Worm (Caenorhabditis elegans) whole organism, early embryonic: ENCODE measurements around the gene C29F4.3.
"Not testable (repeated sequence)": the region's sequence is repeated elsewhere in the genome, so short reads cannot be mapped to it uniquely, and the experiment has no call there.

Experiments used
- B0310.2 ChIP-seq: sonication (generic microtip); optimal IDR thresholded peaks from 2 replicates; lab custom pipeline; 2016; ENCODE audit warnings: mild to moderate bottlenecking, missing genetic modification characterization, missing compliant biosample characterization
- F13C5.2 ChIP-seq: sonication (generic microtip); optimal IDR thresholded peaks from 2 replicates; lab custom pipeline; 2017; ENCODE audit warnings: mild to moderate bottlenecking, missing genetic modification characterization, inconsistent platforms, missing compliant biosample characterization
- aly-1 ChIP-seq: sonication (generic microtip); optimal IDR thresholded peaks from 2 replicates; lab custom pipeline; 2016; ENCODE audit warnings: missing genetic modification characterization, missing compliant biosample characterization
- ama-1 ChIP-seq: fragments of 150-350 bp; optimal IDR thresholded peaks from 2 replicates; lab custom pipeline; 2014
- ceh-13 ChIP-seq: fragments of 200-800 bp; sonication (Bioruptor generic); optimal IDR thresholded peaks from 2 replicates; lab custom pipeline; 2018; ENCODE audit warnings: mild to moderate bottlenecking, missing genetic modification characterization, missing compliant biosample characterization
- ceh-36 ChIP-seq: sonication (generic microtip); optimal IDR thresholded peaks from 2 replicates; lab custom pipeline; 2016; ENCODE audit warnings: missing genetic modification characterization, inconsistent platforms, missing compliant biosample characterization
- ets-7 ChIP-seq: sonication (generic microtip); optimal IDR thresholded peaks from 2 replicates; lab custom pipeline; 2016; ENCODE audit warnings: missing genotype, missing genetic modification characterization, missing compliant biosample characterization
- flt-1 ChIP-seq: fragments of 200-800 bp; sonication (Bioruptor generic); IDR thresholded peaks from 2 replicates; pipeline ENCODE4 v1.3.6; 2022; ENCODE audit warnings: missing genetic modification characterization, missing compliant biosample characterization
- hmbx-1 ChIP-seq: sonication (generic microtip); optimal IDR thresholded peaks from 2 replicates; lab custom pipeline; 2016; ENCODE audit warnings: mild to moderate bottlenecking, missing genetic modification characterization, missing compliant biosample characterization
- hmg-4 ChIP-seq: fragments of 200-800 bp; sonication (Bioruptor generic); optimal IDR thresholded peaks from 2 replicates; lab custom pipeline; 2018; ENCODE audit warnings: mild to moderate bottlenecking, missing genetic modification characterization, missing compliant biosample characterization
- hnd-1 ChIP-seq: sonication (generic microtip); optimal IDR thresholded peaks from 2 replicates; lab custom pipeline; 2016; ENCODE audit warnings: missing genetic modification characterization, missing compliant biosample characterization
- pes-1 ChIP-seq: fragments of 200-800 bp; sonication (Bioruptor generic); IDR thresholded peaks from 2 replicates; pipeline ENCODE4 v1.3.6; 2022; ENCODE audit warnings: missing genetic modification reagents, missing genetic modification characterization, missing compliant biosample characterization
- scrt-1 ChIP-seq: fragments of 200-800 bp; sonication (Bioruptor generic); IDR thresholded peaks from 2 replicates; pipeline ENCODE4 v1.3.6; 2022; ENCODE audit warnings: missing genetic modification characterization, missing compliant biosample characterization
- sea-1 ChIP-seq: fragments of 200-800 bp; sonication (Bioruptor generic); conservative IDR thresholded peaks from 2 replicates; pipeline ENCODE4 v1.3.6; 2022; ENCODE audit warnings: missing genetic modification characterization, missing compliant biosample characterization
- tbx-11 ChIP-seq: fragments of 200-800 bp; sonication (Bioruptor generic); IDR thresholded peaks from 2 replicates; pipeline ENCODE4 v1.3.6; 2022; ENCODE audit warnings: missing genetic modification characterization, missing compliant biosample characterization
- tbx-37 ChIP-seq: fragments of 200-800 bp; sonication (Bioruptor generic); conservative IDR thresholded peaks from 2 replicates; pipeline ENCODE4 v1.3.6; 2022; ENCODE audit warnings: missing genetic modification reagents, missing genetic modification characterization, missing compliant biosample characterization
- tra-4 ChIP-seq: sonication (generic microtip); optimal IDR thresholded peaks from 2 replicates; lab custom pipeline; 2017; ENCODE audit warnings: missing genetic modification characterization, missing compliant biosample characterization

The C29F4.3 gene

ce11 chrIV:11259485-11259972 is 35.8 kb upstream of the C29F4.3 start, which contains the start of gene gtl-1:
Gene gtl-1, minus strand, starts transcription at chrIV:11259535.
- TF ChIP-seq ceh-13 (GFP tag; lab: Kevin White, UChicago), result no peak
- TF ChIP-seq pes-1 (GFP tag; lab: Robert Waterston, UW), result no peak
- TF ChIP-seq B0310.2 (tag; lab: Kevin White, UChicago), result no peak
- no peak for TF ChIP-seq hmbx-1
- TF ChIP-seq hnd-1 (tag; lab: Kevin White, UChicago), result no peak
- no peak for TF ChIP-seq hmg-4 (GFP tag; lab: Kevin White, UChicago)
- no peak for TF ChIP-seq tra-4
- TF ChIP-seq tbx-37, result no peak
- TF ChIP-seq sea-1 (GFP tag; lab: Robert Waterston, UW), result no peak
- TF ChIP-seq flt-1, result no peak
- TF ChIP-seq ceh-36, result no peak
- TF ChIP-seq aly-1 (tag; lab: Kevin White, UChicago), result no peak
- no peak for TF ChIP-seq ets-7 (tag; lab: Kevin White, UChicago)
- no peak for TF ChIP-seq scrt-1 (GFP tag; lab: Robert Waterston, UW)
- no peak for TF ChIP-seq ama-1 (lab: Kevin White, UChicago)
- no peak for TF ChIP-seq tbx-11

- TF ChIP-seq ets-7 (tag; lab: Kevin White, UChicago), result no peak
Observed at ce11 chrIV:11257476-11257875, 33.7 kb upstream of the C29F4.3 start.

- TF ChIP-seq aly-1 (tag; lab: Kevin White, UChicago); pes-1 (GFP tag; lab: Robert Waterston, UW); B0310.2 (tag; lab: Kevin White, UChicago): not testable (repeated sequence)
Observed at ce11 chrIV:11253689-11254088, 29.9 kb upstream of the C29F4.3 start, which contains the start of gene C05C12.1. Gene C05C12.1, plus strand, starts transcription at chrIV:11253989.

- TF ChIP-seq hmbx-1 (no peak), ceh-36 (no peak), flt-1 (no peak), F13C5.2 (no peak), hnd-1 (tag; lab: Kevin White, UChicago) (no peak), ceh-13 (GFP tag; lab: Kevin White, UChicago) (no peak), pes-1 (GFP tag; lab: Robert Waterston, UW) (no peak), tbx-11 (no peak), ama-1 (lab: Kevin White, UChicago) (no peak), sea-1 (GFP tag; lab: Robert Waterston, UW) (no peak)
Observed at ce11 chrIV:11248031-11248631, 24.4 kb upstream of the C29F4.3 start, which contains the start of gene C05C12.4. Gene C05C12.4, minus strand, starts transcription at chrIV:11248081.

- TF ChIP-seq hnd-1 (tag; lab: Kevin White, UChicago), result no peak
- TF ChIP-seq tbx-37, result no peak
- no peak for TF ChIP-seq B0310.2 (tag; lab: Kevin White, UChicago)
- no peak for TF ChIP-seq pes-1 (GFP tag; lab: Robert Waterston, UW)
- TF ChIP-seq tbx-11, result no peak
- TF ChIP-seq F13C5.2, result no peak
- no peak for TF ChIP-seq sea-1 (GFP tag; lab: Robert Waterston, UW)
- no peak for TF ChIP-seq ama-1 (lab: Kevin White, UChicago)
- TF ChIP-seq hmg-4 (GFP tag; lab: Kevin White, UChicago), result no peak
- no peak for TF ChIP-seq aly-1 (tag; lab: Kevin White, UChicago)
- TF ChIP-seq ceh-13 (GFP tag; lab: Kevin White, UChicago), result no peak
- no peak for TF ChIP-seq flt-1
- TF ChIP-seq ceh-36, result no peak
- TF ChIP-seq hmbx-1, result no peak
- TF ChIP-seq tra-4, result no peak
- no peak for TF ChIP-seq scrt-1 (GFP tag; lab: Robert Waterston, UW)
- TF ChIP-seq ets-7 (tag; lab: Kevin White, UChicago), result no peak
Observed at ce11 chrIV:11247434-11247833, 23.7 kb upstream of the C29F4.3 start.

ce11 chrIV:11241368-11241767 is 17.6 kb upstream of the C29F4.3 start, which contains the start of gene C05C12.6:
Gene C05C12.6, minus strand, starts transcription at chrIV:11241468.
- TF ChIP-seq aly-1 (tag; lab: Kevin White, UChicago) (no peak), B0310.2 (tag; lab: Kevin White, UChicago) (no peak), sea-1 (GFP tag; lab: Robert Waterston, UW) (no peak), scrt-1 (GFP tag; lab: Robert Waterston, UW) (no peak), tbx-37 (no peak), tra-4 (no peak), pes-1 (GFP tag; lab: Robert Waterston, UW) (no peak), tbx-11 (no peak), ceh-13 (GFP tag; lab: Kevin White, UChicago) (no peak), F13C5.2 (no peak), hmg-4 (GFP tag; lab: Kevin White, UChicago) (no peak), ama-1 (lab: Kevin White, UChicago) (no peak), hmbx-1 (no peak), ets-7 (tag; lab: Kevin White, UChicago) (no peak), flt-1 (no peak), ceh-36 (no peak), hnd-1 (tag; lab: Kevin White, UChicago) (no peak)

- TF ChIP-seq B0310.2 (tag; lab: Kevin White, UChicago), result no peak
- TF ChIP-seq ama-1 (lab: Kevin White, UChicago), result no peak
- TF ChIP-seq F13C5.2, result no peak
- no peak for TF ChIP-seq hnd-1 (tag; lab: Kevin White, UChicago)
- TF ChIP-seq hmbx-1, result no peak
- TF ChIP-seq aly-1 (tag; lab: Kevin White, UChicago), result no peak
- TF ChIP-seq ceh-36, result no peak
- no peak for TF ChIP-seq scrt-1 (GFP tag; lab: Robert Waterston, UW)
- TF ChIP-seq sea-1 (GFP tag; lab: Robert Waterston, UW), result no peak
- no peak for TF ChIP-seq pes-1 (GFP tag; lab: Robert Waterston, UW)
- no peak for TF ChIP-seq tra-4
- no peak for TF ChIP-seq tbx-37
- TF ChIP-seq flt-1, result no peak
- TF ChIP-seq ets-7 (tag; lab: Kevin White, UChicago), result no peak
- TF ChIP-seq ceh-13 (GFP tag; lab: Kevin White, UChicago), result no peak
- TF ChIP-seq hmg-4 (GFP tag; lab: Kevin White, UChicago), result no peak
- TF ChIP-seq tbx-11, result no peak
Observed at ce11 chrIV:11235755-11236154, 12.0 kb upstream of the C29F4.3 start.
